Worm (Caenorhabditis elegans): ENCODE results near the gene lsm-1.

Gene lsm-1

ce11 chrII:11099841-11100240 is 26.9 kb upstream of the lsm-1 start, which contains the start of gene C09H10.4:
C09H10.4 (plus strand) TSS chrII:11100141.
- no peak for TF ChIP-seq nhr-23 (tag; optimal IDR thresholded peaks at IDR 0.05)
- TF ChIP-seq ztf-1 (GFP tag; conservative IDR thresholded peaks at IDR 0.05), result no peak
- no peak for TF ChIP-seq ceh-16 (tag; optimal IDR thresholded peaks at IDR 0.05)
- no peak for TF ChIP-seq sma-9 (GFP tag; optimal IDR thresholded peaks at IDR 0.05)
- TF ChIP-seq sma-9 (tag; optimal IDR thresholded peaks at IDR 0.05), result no peak
- no peak for TF ChIP-seq blmp-1 (tag; optimal IDR thresholded peaks at IDR 0.05; ENCODE audit: insufficient read depth)
- no peak for TF ChIP-seq zag-1 (tag; optimal IDR thresholded peaks at IDR 0.05)
- TF ChIP-seq snpc-4 (tag; optimal IDR thresholded peaks at IDR 0.05), result no peak

DNA sequence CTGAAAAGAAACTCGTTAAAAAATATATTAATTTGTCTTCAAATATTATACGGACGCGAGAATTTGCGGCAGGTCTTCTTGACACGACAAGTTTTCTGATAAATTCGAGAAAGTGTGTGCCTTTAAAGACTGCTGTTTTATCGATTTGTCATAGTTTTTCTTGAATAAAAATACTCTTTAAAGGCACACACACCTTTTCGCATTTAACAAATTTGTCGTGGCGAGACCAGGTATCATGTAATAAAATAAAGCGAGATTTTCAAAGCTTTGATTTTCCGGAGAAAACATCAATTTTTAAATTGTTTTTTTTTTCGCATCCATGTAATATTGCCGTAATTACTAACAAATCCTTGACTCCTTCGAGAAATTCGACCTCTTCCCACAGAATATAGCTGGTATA is 25.6 kb upstream of the lsm-1 start:
- TF ChIP-seq elt-3 (tag; optimal IDR thresholded peaks at IDR 0.05) (no peak), blmp-1 (tag; optimal IDR thresholded peaks at IDR 0.05; ENCODE audit: insufficient read depth) (no peak), F13H6.1 (tag; optimal IDR thresholded peaks at IDR 0.05) (no peak), ZK546.5 (tag; optimal IDR thresholded peaks at IDR 0.05) (no peak), unc-39 (tag; optimal IDR thresholded peaks at IDR 0.05) (no peak), gmeb-1 (tag; optimal IDR thresholded peaks at IDR 0.05) (no peak), lsy-2 (tag; optimal IDR thresholded peaks at IDR 0.05) (no peak), peb-1 (tag; optimal IDR thresholded peaks at IDR 0.05) (no peak), ztf-1 (GFP tag; conservative IDR thresholded peaks at IDR 0.05) (no peak), sma-3 (GFP tag; optimal IDR thresholded peaks at IDR 0.05) (no peak), C34F6.9 (tag; optimal IDR thresholded peaks at IDR 0.05) (no peak), nhr-23 (tag; optimal IDR thresholded peaks at IDR 0.05) (no peak), unc-55 (GFP tag; optimal IDR thresholded peaks at IDR 0.05) (no peak), sma-9 (GFP tag; optimal IDR thresholded peaks at IDR 0.05) (no peak), sma-9 (tag; optimal IDR thresholded peaks at IDR 0.05) (no peak), snpc-4 (tag; optimal IDR thresholded peaks at IDR 0.05) (no peak), nhr-21 (tag; optimal IDR thresholded peaks at IDR 0.05) (no peak), nhr-77 (tag; optimal IDR thresholded peaks at IDR 0.05) (no peak), egl-27 (tag; optimal IDR thresholded peaks at IDR 0.05) (no peak), nhr-12 (tag; optimal IDR thresholded peaks at IDR 0.05) (no peak)

ce11 chrII:11103052-11103451 is 23.7 kb upstream of the lsm-1 start:
- no peak for TF ChIP-seq elt-1 (tag; optimal IDR thresholded peaks at IDR 0.05)
- TF ChIP-seq Y55F3AM.14 (GFP tag; optimal IDR thresholded peaks at IDR 0.05), result no peak
- no peak for TF ChIP-seq skn-1 (tag; optimal IDR thresholded peaks at IDR 0.05)
- no peak for TF ChIP-seq ztf-4 (tag; optimal IDR thresholded peaks at IDR 0.05)
- no peak for TF ChIP-seq unc-39 (tag; optimal IDR thresholded peaks at IDR 0.05)
- TF ChIP-seq mdl-1 (tag; optimal IDR thresholded peaks at IDR 0.05), result peak in 1 of 2 experiments; percentile 4
- TF ChIP-seq sma-3 (GFP tag; optimal IDR thresholded peaks at IDR 0.05), result peak; percentile 29
- no peak for TF ChIP-seq unc-62 (GFP tag; optimal IDR thresholded peaks at IDR 0.05)
- no peak for TF ChIP-seq nhr-23 (tag; optimal IDR thresholded peaks at IDR 0.05)
- peak; percentile 20 for TF ChIP-seq nhr-25 (tag; optimal IDR thresholded peaks at IDR 0.05)
- no peak for TF ChIP-seq alr-1 (tag; optimal IDR thresholded peaks at IDR 0.05)
- no peak for TF ChIP-seq R02D3.7 (tag; optimal IDR thresholded peaks at IDR 0.05)
- TF ChIP-seq unc-55 (GFP tag; optimal IDR thresholded peaks at IDR 0.05), result peak; percentile 80
- TF ChIP-seq aly-2 (tag; optimal IDR thresholded peaks at IDR 0.05), result no peak
- peak; percentile 51 for TF ChIP-seq lin-13 (GFP tag; optimal IDR thresholded peaks at IDR 0.05)
- TF ChIP-seq elt-3 (tag; optimal IDR thresholded peaks at IDR 0.05), result no peak
- TF ChIP-seq nhr-10 (tag; optimal IDR thresholded peaks at IDR 0.05), result no peak
- TF ChIP-seq crh-2 (tag; optimal IDR thresholded peaks at IDR 0.05), result peak; percentile 75
- peak; percentile 50 for TF ChIP-seq sma-9 (GFP tag; optimal IDR thresholded peaks at IDR 0.05)
- TF ChIP-seq sma-9 (tag; optimal IDR thresholded peaks at IDR 0.05), result no peak
- peak; percentile 52 to 82 for TF ChIP-seq lsy-2 (tag; optimal IDR thresholded peaks at IDR 0.05)
- TF ChIP-seq ztf-11 (tag; optimal IDR thresholded peaks at IDR 0.05), result no peak
- no peak for TF ChIP-seq nhr-77 (tag; optimal IDR thresholded peaks at IDR 0.05)
- TF ChIP-seq mbf-1 (tag; optimal IDR thresholded peaks at IDR 0.05), result no peak
- TF ChIP-seq nhr-11 (tag; optimal IDR thresholded peaks at IDR 0.05), result no peak
- peak; percentile 45 for TF ChIP-seq F13H6.1 (tag; optimal IDR thresholded peaks at IDR 0.05)
- no peak for TF ChIP-seq ceh-16 (tag; optimal IDR thresholded peaks at IDR 0.05)
- no peak for TF ChIP-seq ZK546.5 (tag; optimal IDR thresholded peaks at IDR 0.05)
- no peak for TF ChIP-seq nhr-237 (tag; optimal IDR thresholded peaks at IDR 0.05)
- peak; percentile 68 for TF ChIP-seq lin-11 (tag; optimal IDR thresholded peaks at IDR 0.05)
- peak; percentile 8 for TF ChIP-seq snpc-4 (tag; optimal IDR thresholded peaks at IDR 0.05)
- TF ChIP-seq ceh-82 (tag; optimal IDR thresholded peaks at IDR 0.05), result no peak
- TF ChIP-seq sem-4 (tag; optimal IDR thresholded peaks at IDR 0.05), result no peak
- peak; percentile 37 for TF ChIP-seq fos-1 (tag; optimal IDR thresholded peaks at IDR 0.05)
- no peak for TF ChIP-seq mab-5 (tag; optimal IDR thresholded peaks at IDR 0.05)
- no peak for TF ChIP-seq nhr-21 (tag; optimal IDR thresholded peaks at IDR 0.05)
- no peak for TF ChIP-seq egl-27 (tag; optimal IDR thresholded peaks at IDR 0.05)
- peak; percentile 89 for TF ChIP-seq nhr-129 (tag; optimal IDR thresholded peaks at IDR 0.05)
- no peak for TF ChIP-seq nhr-6 (tag; optimal IDR thresholded peaks at IDR 0.05)
- TF ChIP-seq C34F6.9 (tag; optimal IDR thresholded peaks at IDR 0.05), result peak; percentile 91
- TF ChIP-seq lin-39 (tag; optimal IDR thresholded peaks at IDR 0.05), result no peak
- TF ChIP-seq dmd-4 (tag; optimal IDR thresholded peaks at IDR 0.05), result no peak
- no peak for TF ChIP-seq ztf-1 (GFP tag; conservative IDR thresholded peaks at IDR 0.05)
- no peak for TF ChIP-seq blmp-1 (tag; optimal IDR thresholded peaks at IDR 0.05; ENCODE audit: insufficient read depth)
- TF ChIP-seq peb-1 (tag; optimal IDR thresholded peaks at IDR 0.05), result no peak
